Fruit fly (Drosophila melanogaster): ENCODE results near the gene bbx.

bbx gene

dm6 chrX:21362878-21363277 lies at the start of gene bbx, which contains the start of gene waw (continued):
- no peak for TF ChIP-seq ham (GFP tag; IDR thresholded peaks at IDR 0.05)
- no peak for TF ChIP-seq gt (GFP tag; IDR thresholded peaks at IDR 0.05)
- no peak for TF ChIP-seq btn (GFP tag; optimal IDR thresholded peaks at IDR 0.05)
- TF ChIP-seq cato (GFP tag; optimal IDR thresholded peaks at IDR 0.05; ENCODE audit: borderline replicate concordance), result no peak
- TF ChIP-seq Elba2 (GFP tag; optimal IDR thresholded peaks at IDR 0.05), result no peak
- no peak for TF ChIP-seq GATAe (GFP tag; conservative IDR thresholded peaks at IDR 0.05)
- TF ChIP-seq sug (tag; optimal IDR thresholded peaks at IDR 0.05), result peak; percentile 43
- TF ChIP-seq B-H1 (GFP tag; IDR thresholded peaks at IDR 0.05), result no peak
- no peak for TF ChIP-seq Sry-β (GFP tag; optimal IDR thresholded peaks at IDR 0.05)
- TF ChIP-seq knrl (GFP tag; IDR thresholded peaks at IDR 0.05; ENCODE audit: partially characterized antibody), result no peak; the same call in 2 of the 3 replicates
- TF ChIP-seq pfk (GFP tag; optimal IDR thresholded peaks at IDR 0.05), result no peak
- no peak for TF ChIP-seq CG9437 (GFP tag; optimal IDR thresholded peaks at IDR 0.05)
- TF ChIP-seq emc (GFP tag; optimal IDR thresholded peaks at IDR 0.05), result no peak
- TF ChIP-seq CG1832 (GFP tag; optimal IDR thresholded peaks at IDR 0.05), result no peak
- no peak for TF ChIP-seq CG13296 (GFP tag; optimal IDR thresholded peaks at IDR 0.05)
- no peak for TF ChIP-seq Scr (GFP tag; IDR thresholded peaks at IDR 0.05; ENCODE audit: partially characterized antibody)
- no peak for TF ChIP-seq CG10321 (GFP tag; IDR thresholded peaks at IDR 0.05)
- TF ChIP-seq pan (optimal IDR thresholded peaks at IDR 0.05), result no peak
- TF ChIP-seq pan (GFP tag; optimal IDR thresholded peaks at IDR 0.05 in 1 of 2, IDR thresholded peaks at IDR 0.05 in 1 of 2), result no peak
- TF ChIP-seq CG1792 (GFP tag; optimal IDR thresholded peaks at IDR 0.05), result no peak
- TF ChIP-seq CG12219 (GFP tag; optimal IDR thresholded peaks at IDR 0.05), result no peak
- TF ChIP-seq Blimp-1 (GFP tag; optimal IDR thresholded peaks at IDR 0.05), result no peak
- no peak for TF ChIP-seq ato (GFP tag; IDR thresholded peaks at IDR 0.05; ENCODE audit: partially characterized antibody)
- TF ChIP-seq klu (GFP tag; IDR thresholded peaks at IDR 0.05), result no peak
- TF ChIP-seq cg (GFP tag; optimal IDR thresholded peaks at IDR 0.05), result no peak
- TF ChIP-seq CG2129 (GFP tag; IDR thresholded peaks at IDR 0.05; ENCODE audit: partially characterized antibody), result no peak
- TF ChIP-seq CG42726 (GFP tag; IDR thresholded peaks at IDR 0.05; ENCODE audit: partially characterized antibody), result no peak
- TF ChIP-seq scrt (GFP tag; optimal IDR thresholded peaks at IDR 0.05), result peak; percentile 56
- TF ChIP-seq CG12236 (GFP tag; optimal IDR thresholded peaks at IDR 0.05), result no peak
- TF ChIP-seq grau (tag; optimal IDR thresholded peaks at IDR 0.05), result peak; percentile 18
- no peak for TF ChIP-seq CG7928 (GFP tag; optimal IDR thresholded peaks at IDR 0.05)
- peak; percentile 80 for TF ChIP-seq MBD-R2 (GFP tag; IDR thresholded peaks at IDR 0.05)
- peak; percentile 4 for TF ChIP-seq CG2712 (tag; optimal IDR thresholded peaks at IDR 0.05)
- TF ChIP-seq chn (GFP tag; optimal IDR thresholded peaks at IDR 0.05), result no peak
- TF ChIP-seq CG4424 (GFP tag; optimal IDR thresholded peaks at IDR 0.05), result peak; percentile 8
- TF ChIP-seq CG12299 (tag; optimal IDR thresholded peaks at IDR 0.05), result no peak
- TF ChIP-seq Poxn (GFP tag; IDR thresholded peaks at IDR 0.05), result no peak
- peak; percentile 37 for TF ChIP-seq nom (GFP tag; optimal IDR thresholded peaks at IDR 0.05)
- no peak for TF ChIP-seq CG7271 (tag; optimal IDR thresholded peaks at IDR 0.05)
- no peak for TF ChIP-seq gcm2 (GFP tag; optimal IDR thresholded peaks at IDR 0.05)
- peak; percentile 64; the same call in 1 of the 3 replicates for TF ChIP-seq CG11456 (GFP tag; IDR thresholded peaks at IDR 0.05)
- TF ChIP-seq prd (optimal IDR thresholded peaks at IDR 0.05), result no peak
- TF ChIP-seq prd (GFP tag; IDR thresholded peaks at IDR 0.05), result no peak
- TF ChIP-seq hb (GFP tag; IDR thresholded peaks at IDR 0.05; ENCODE audit: partially characterized antibody), result no peak
- TF ChIP-seq corto (GFP tag; optimal IDR thresholded peaks at IDR 0.05), result no peak
- peak; percentile 27; the same call in 1 of the 2 replicates for TF ChIP-seq CG3847 (GFP tag; IDR thresholded peaks at IDR 0.05)
- TF ChIP-seq Dbx (GFP tag; IDR thresholded peaks at IDR 0.05), result no peak
- TF ChIP-seq CG6689 (GFP tag; IDR thresholded peaks at IDR 0.05), result 0 out of 2 replicates have a peak, but pooled peaks have one; percentile 11
- TF ChIP-seq CG6654 (GFP tag; optimal IDR thresholded peaks at IDR 0.05), result no peak
- TF ChIP-seq sens-2 (GFP tag; IDR thresholded peaks at IDR 0.05), result no peak
- no peak for TF ChIP-seq Gsc (GFP tag; IDR thresholded peaks at IDR 0.05)
- TF ChIP-seq kah (GFP tag; optimal IDR thresholded peaks at IDR 0.05), result no peak

All from whole organism, embryonic.